Worm (Caenorhabditis elegans) whole organism, L4/young adult: Measurements from ENCODE around the gene T23B12.6.

ENCODE experiments used
- W03F9.2 ChIP-seq: fragments of 150-350 bp; optimal IDR thresholded peaks from 2 replicates; lab custom pipeline; 2014; ENCODE audit warnings: missing biosample characterization, missing genetic modification characterization
- dao-5 ChIP-seq: sonication (generic microtip); optimal IDR thresholded peaks from 2 replicates; lab custom pipeline; 2016; ENCODE audit warnings: missing genotype, missing genetic modification characterization, moderate library complexity, missing compliant biosample characterization
- him-1 ChIP-seq: sonication (generic microtip); optimal IDR thresholded peaks from 2 replicates; lab custom pipeline; 2016; ENCODE audit warnings: missing genotype, missing genetic modification reagents, missing genetic modification characterization, missing compliant biosample characterization

T23B12.6 gene

DNA sequence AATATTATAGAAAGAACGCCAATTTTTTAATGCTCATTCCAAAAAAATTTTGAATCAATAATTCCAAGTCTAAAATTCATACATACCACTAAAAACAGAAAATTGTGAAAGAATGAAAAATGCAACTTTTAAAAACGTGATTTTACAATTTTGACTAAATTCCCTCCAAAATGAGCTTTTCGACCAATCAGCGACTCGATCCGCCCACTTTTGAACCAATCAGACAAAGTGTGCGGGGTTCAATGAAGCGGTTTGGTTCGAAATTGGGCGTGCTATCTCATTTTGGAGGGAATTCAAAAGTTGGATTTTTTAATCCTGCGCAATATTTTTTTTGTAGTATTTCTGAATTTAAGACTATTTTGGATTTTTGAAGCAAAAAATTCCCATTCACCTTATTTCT is 42.9 kb downstream of the T23B12.6 start:
- TF ChIP-seq him-1 (tag; lab: Kevin White, UChicago) (no peak), W03F9.2 (tag; lab: Kevin White, UChicago) (no peak), dao-5 (tag; lab: Kevin White, UChicago) (no peak)

DNA sequence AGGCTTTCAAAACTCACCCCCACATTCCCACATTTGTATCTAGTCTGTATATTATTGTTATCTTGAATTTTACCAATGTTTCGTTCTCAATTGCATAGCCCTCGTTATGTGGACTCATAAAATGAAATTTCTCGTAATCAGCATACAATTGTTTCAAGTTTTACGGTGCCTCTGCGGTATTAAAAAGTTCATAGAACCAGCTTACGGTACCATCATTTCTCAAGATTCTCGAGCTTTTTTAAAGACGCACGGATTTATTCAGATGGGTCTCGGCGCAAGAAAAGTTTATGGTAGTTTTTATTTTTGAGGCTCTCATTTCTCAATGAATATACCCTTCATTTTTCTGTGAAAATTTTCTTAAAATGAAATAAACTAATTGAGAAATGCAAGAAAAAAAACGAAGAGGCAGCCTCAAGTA is 45.1 kb downstream of the T23B12.6 start:
- TF ChIP-seq dao-5 (tag; lab: Kevin White, UChicago) (peak; percentile 51), W03F9.2 (tag; lab: Kevin White, UChicago) (no peak)

DNA sequence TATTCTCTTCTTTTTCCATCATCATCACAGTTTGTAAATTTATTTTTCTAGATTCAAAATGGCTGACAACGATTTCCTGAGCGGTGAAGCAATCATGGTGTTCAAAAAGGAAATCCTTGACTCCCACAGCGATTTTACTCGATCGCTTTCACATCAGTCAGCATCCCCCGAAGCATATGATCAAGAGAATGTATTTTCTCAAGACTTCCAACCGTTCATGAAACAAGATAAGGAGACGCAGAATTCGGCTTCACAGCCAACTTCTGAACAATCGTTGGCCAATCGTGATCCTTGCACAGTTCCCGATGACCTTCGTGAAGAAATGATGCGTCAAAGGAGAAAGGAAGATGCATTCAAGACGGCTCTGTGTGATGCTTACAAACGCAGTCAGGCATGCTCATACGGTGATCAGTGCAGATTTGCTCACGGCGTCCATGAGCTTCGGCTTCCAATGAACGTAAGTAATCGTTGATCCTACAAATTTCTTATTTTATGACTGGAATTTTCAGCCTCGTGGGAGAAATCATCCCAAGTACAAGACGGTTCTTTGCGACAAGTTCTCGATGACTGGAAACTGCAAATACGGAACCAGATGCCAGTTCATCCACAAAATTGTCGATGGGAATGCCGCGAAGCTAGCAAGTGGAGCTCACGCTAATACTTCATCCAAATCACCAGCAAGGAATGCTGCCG is 46.0 kb downstream of the T23B12.6 start, which contains the start of gene pos-1:
Gene pos-1, plus strand, starts transcription at position 51 of the 693 bp plus-strand sequence.
- TF ChIP-seq dao-5 (tag; lab: Kevin White, UChicago) (no peak), W03F9.2 (tag; lab: Kevin White, UChicago) (no peak), him-1 (tag; lab: Kevin White, UChicago) (no peak)

DNA sequence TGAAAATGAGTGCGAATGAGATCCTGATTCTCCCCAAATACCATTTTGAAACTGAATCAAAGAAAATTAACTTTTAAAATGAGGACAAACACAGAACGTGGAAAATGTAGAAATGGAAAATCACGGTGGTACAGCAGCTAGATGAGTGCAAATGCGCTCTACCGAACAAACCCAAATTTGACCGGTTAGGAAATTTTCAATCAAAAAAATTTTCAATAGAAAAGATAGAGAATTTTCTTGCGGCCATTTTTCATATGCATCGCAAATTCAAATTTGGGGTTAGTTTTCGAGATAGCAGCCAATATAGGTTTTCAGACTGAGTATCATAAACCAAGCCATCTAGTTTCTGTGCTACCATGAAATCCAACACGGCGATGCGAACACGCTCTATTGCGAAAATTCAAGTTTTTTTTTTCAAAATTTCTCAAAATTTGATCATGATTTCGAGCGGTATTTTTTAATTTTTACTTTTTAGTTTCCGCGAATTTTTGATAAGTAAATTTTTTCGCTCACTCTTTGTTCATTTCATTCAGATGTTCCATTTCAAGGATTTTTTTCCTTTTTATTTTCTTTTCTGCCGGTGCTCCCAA is 46.7 kb downstream of the T23B12.6 start, which contains the start of gene vha-18:
Gene vha-18, minus strand, starts transcription at position 51 of the 590 bp plus-strand sequence.
- no peak for TF ChIP-seq him-1 (tag; lab: Kevin White, UChicago)
- TF ChIP-seq dao-5 (tag; lab: Kevin White, UChicago) = no peak
- TF ChIP-seq W03F9.2 (tag; lab: Kevin White, UChicago) = no peak

DNA sequence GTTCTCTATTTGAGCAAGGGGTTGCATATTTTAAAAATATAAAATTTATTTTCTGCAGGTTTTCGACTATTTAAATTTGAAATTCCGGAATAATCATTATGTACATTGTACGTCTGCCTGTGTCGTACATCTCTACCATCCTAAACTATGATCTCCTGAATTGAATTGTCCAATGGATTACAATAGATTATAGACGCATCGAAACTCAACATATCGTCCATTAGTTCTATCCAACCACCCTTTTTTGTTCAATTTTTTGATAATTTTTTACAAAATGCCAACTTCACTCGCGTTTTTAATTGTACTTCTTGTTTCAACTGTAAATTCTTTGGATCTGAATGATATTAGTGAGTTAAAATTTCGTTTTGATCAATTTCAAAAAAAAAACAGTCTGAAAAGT is 49.8 kb downstream of the T23B12.6 start, which contains the start of gene F52E1.2:
Gene F52E1.2, plus strand, starts transcription at position 190 of the 400 bp plus-strand sequence.
- no peak for TF ChIP-seq him-1 (tag; lab: Kevin White, UChicago)
- no peak for TF ChIP-seq W03F9.2 (tag; lab: Kevin White, UChicago)
- no peak for TF ChIP-seq dao-5 (tag; lab: Kevin White, UChicago)

DNA sequence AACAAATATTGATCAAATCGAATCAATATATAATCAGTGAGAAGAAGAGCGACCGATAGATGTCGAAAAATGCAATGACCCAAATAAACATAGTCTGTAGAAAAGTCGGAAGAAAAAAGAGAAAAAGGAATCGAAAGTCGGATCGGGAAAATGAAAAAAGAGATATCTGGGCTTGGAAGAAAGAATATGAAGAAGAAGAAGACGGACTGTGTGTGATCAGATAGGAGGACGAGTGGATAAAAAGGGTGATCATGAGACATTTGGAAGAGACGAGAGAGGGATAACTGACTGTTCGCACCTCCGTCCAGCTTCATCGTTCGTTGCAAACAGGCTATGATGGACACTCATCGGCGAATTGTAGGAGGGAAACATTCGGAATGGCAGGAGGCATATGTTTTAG is 50.6 kb downstream of the T23B12.6 start:
- no peak for TF ChIP-seq dao-5 (tag; lab: Kevin White, UChicago)
